Fruit fly (Drosophila melanogaster) S2 (cell line): ENCODE measurements around the gene msn.
A peak's percentile ranks its signal among the peaks of the same experiment; 100 is the strongest.

ENCODE experiments used
- CG8478 ChIP-seq: fragments of >200 bp; optimal IDR thresholded peaks from 2 replicates; lab custom pipeline; 2018
- CTCF ChIP-seq, 2 experiments: fragments of >200 bp; optimal IDR thresholded peaks; 2 replicates each; lab custom pipeline; 2018

Gene msn

DNA sequence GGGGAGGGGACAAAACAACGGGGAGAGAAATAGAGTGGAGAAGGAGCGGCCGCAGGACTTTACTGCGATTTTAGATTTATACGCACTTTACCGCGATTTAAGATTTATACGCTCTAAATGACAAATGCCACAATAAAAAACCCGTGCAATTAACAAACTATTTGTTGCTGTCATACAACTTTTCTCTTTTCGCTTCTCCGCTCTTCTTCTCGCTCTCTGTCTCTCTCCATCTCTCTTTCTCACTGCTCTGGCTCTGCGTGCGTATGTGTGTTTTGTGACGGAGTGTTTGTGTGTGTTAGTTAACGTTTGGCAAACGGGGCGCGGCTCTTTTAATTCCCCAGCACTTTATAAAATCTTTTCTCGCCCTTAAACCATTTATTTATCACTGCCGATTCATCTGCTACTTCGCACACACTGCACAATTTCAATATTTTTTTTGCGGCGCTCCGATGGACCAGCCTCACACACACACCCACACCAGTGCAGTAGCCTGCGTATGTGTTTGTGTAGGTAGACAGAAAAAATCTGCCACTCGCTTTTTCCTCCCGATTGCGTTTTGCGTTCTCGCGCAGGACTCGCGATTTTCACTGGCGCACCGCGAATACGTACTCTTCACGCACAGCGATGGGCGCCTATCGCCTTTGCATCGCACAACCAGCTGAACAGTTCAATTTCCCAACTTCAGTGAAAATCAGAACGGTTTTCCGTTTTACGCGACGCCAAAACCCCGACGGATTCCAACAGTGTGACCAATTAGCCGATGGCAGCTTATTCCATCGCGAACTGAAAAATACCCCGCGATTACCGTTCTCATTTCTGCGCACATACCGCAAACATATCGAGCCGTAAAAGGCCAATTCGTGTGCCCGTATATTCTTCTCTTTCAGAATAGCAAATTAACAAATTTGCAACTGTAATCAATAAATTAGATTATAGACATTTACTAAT, at the start of gene msn:
Gene msn (minus strand): TSS at position 747 of the 948 bp plus-strand sequence.
- TF ChIP-seq CG8478 (no peak), CTCF (optimal IDR thresholded peaks at IDR 0.05; lab: Kevin White, UChicago) (peak in 1 of 2 experiments; percentile 18)

DNA sequence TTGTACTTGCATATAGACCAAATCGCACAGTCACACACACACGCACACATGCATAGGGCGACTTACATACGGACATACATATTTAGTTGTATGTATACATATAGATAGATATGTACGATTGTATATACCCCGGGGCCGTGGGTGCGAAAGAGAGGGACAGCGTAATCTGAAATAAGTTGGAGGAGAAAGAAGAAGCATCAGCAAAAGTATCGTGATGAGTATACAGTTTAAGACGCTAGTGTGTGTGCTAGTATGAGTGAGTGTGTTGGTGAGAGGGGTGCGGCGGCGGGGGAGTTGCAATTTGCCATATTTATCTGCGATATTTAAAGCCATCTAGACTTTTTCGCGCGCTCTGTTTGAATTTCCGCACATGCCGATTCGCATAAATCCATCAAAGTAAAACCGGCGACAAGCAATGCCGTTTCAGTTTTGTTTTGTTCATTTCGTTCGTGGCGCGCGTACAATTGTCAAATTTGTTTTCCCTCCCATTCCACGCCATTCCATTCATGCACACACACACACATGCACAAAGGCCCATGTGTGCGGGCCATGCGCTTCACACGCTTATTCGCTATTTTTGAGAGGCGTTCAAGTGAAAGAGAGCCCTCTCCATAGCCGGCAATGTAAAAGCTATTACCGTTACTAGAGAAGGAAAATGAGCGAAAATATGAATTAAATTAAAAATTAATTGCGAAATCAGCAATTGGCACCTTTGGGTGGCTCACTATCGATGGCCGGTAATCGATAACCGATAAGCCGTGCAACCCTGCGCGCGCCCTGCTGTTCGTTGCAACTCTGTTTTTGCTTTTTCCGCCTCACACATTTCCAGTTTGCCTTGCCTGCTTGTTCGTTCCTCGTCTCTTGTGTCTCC, 48.8 kb upstream of the msn start:
- no peak for TF ChIP-seq CTCF (optimal IDR thresholded peaks at IDR 0.05; lab: Kevin White, UChicago)

DNA sequence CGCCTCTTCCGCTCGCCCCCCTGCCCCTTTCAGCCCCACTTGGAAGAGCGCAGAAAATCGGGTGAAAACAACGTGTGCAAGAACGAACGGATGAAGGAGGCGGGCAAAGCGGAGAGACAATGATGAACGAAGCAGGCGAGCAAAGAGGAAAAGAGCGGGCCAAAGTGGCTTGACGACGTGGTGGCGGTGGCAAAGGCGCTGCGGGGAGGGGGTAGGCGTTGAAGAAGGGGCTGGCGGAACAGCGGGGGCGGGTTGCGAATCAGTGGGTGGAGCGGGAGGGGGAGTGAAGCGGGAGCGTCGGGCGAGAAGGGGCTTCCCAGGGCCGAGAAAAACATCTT, 46.4 kb upstream of the msn start:
- TF ChIP-seq CG8478 (no peak), CTCF (optimal IDR thresholded peaks at IDR 0.05; lab: Kevin White, UChicago) (no peak)

DNA sequence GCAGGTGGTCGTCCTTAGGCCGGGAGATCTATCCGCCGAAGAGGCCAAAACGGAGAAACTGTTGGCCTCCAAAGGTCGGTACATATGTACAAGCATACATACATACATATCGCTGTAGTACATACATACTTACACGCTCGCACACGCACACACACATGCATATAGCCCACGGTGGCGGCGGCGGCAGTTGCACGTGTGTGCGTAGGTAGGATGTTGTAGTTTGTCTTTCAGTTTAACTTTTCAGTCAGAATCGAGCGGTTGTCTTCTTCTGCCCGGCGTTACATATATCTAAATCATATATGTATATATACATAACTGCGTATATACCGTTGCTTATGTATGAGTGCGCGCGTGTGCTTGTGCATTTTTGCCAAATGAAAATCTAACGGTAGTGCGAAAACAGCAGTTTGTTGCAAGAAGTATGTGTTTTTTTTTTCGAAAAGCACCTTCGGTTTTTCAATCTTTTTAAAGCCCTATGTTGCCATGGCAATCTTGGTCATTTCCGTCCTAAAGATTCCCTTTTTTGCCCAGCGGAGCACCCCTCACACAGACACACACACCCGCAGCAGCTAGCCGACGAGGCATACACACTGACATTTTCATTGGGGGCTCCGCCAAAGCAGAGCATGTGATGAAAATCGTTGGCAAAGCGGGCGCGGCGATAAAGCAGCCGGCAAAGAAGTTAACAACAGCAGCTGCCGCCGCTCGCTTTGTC, 45.9 kb upstream of the msn start:
- TF ChIP-seq CTCF (optimal IDR thresholded peaks at IDR 0.05; lab: Kevin White, UChicago) (no peak), CG8478 (no peak)

DNA sequence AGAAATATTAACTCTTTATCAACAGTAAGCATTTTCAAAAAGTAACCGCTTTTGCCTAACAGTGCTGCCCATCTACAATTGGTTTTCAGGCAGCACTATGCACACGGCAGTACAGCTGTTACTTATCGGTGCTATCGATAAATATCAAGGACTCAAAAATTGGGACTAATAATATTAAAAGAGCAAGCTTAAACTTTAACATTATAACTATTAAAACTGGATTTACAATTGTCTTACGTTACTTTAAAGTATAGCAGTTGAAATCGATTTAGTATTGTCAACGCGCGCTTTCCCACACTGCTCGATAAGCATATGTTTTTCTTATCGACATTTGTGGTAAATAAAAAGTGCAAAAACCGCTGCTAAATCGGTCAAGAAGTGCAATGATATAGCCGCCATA, 45.1 kb upstream of the msn start, which contains the start of the genes CG42245 and MEP-1:
Gene CG42245 (plus strand): TSS at position 310 of the 400 bp plus-strand sequence.
Gene MEP-1 (plus strand): TSS at position 310 of the 400 bp plus-strand sequence.
- no peak for TF ChIP-seq CG8478

DNA sequence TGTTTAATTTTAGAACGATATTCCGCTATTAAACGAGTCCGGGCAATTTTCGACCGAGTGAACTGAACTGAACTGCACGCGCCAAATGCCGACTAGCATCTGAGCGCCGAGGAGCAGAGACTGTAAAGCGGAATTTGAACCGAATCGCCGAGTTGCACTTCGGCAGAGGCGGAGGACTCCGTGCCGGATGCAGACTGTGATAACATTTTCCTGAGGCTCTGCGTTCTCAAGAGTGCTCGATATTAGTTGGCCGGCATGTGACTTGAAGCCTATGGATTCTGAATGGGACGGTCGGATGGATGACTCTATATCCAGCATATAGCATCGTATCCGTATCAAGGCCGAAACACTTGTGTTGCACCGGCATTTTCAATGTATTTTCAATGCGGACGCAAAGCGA, 43.6 kb upstream of the msn start, which contains the start of gene Pxn:
Gene Pxn (minus strand): TSS at position 101 of the 400 bp plus-strand sequence.
- TF ChIP-seq CTCF (optimal IDR thresholded peaks at IDR 0.05; lab: Kevin White, UChicago) (no peak), CG8478 (no peak)

DNA sequence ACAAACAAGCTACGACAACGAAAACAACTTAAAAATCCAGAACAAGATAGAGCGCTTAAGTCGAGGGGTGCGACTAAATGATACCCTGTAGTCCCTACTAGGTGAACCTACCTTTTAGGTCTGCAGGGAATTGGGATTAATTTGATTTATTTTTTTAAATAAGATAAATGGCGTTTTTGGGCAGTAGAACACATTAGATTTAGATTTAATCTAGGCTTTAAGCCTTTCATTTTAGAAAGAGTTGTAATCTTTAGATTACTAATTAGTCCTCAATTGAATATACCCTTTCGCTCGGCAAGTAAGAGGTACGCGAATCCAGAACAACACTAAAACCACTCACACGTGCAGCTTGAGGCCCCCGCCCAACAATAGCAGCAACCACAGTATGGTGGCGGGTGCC, 27.9 kb upstream of the msn start:
- TF ChIP-seq CG8478 = no peak
- no peak for TF ChIP-seq CTCF (optimal IDR thresholded peaks at IDR 0.05; lab: Kevin White, UChicago)

DNA sequence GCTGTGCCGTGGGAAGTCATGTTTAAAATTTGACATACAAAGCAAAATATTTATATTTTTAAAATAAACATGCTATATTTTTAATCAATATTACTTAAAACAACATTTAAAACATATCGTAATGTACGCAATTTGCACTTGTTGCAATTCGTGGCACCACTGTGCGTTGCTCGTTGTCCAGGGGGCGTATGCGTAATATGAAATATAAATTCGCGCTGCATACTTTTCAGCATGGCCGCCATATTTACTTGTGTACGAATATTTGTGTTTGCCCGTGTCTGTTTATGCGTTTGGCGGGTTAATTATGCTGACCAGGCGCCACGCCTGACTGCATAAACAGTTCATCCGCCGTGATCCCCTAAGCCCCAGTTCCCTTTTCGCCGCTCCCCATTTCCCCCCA, 22.5 kb upstream of the msn start:
- TF ChIP-seq CTCF (optimal IDR thresholded peaks at IDR 0.05; lab: Kevin White, UChicago) = no peak
- TF ChIP-seq CG8478 = no peak

DNA sequence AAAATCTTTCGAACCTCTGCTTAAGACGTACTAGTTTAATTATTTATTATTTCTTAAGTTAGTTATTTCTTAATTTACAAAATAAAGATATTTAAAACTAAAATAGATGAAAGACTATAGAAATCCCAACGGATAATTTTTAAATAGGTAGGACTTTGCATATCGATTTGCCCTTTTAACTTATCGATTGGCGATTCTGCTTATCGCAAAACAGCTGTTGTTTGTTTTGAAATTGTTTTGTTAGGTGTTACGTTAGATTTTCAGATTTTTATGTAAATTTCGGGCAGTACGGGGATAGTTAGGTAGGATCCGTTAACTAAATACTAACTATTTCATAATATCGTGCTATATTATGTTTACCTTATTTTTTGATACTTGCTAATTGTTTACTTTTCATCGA, 13.8 kb upstream of the msn start, which contains the start of gene CG16986:
Gene CG16986 (plus strand): TSS at position 188 of the 400 bp plus-strand sequence.
- TF ChIP-seq CTCF (optimal IDR thresholded peaks at IDR 0.05; lab: Kevin White, UChicago) = no peak
- TF ChIP-seq CG8478 = no peak

DNA sequence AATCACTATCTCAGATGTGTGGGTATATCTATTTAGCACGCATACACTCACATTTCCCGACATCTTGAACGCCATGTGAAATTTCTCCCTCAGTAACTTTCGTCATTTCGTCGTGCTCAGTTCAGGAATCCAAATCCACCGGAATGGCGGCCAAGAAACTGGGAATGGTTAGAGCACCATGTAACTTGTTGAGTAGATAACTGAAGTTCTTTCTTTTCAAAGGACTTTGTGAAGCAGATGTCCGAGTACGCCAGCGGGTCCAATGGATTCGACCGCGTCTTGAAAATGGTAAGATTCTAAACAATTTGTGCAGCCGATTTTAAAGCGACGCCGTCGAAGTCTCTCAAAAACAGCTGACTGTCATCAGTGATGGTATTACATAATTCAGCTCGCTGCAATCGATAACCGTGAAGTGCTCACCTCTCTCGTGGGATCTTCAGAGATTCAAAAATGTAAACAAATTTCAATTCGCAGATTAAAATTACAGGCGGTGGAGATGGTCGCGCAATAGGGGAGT, 12.9 kb upstream of the msn start, which contains the start of the genes CG16985 and CG12182:
Gene CG16985 (plus strand): TSS at position 84 of the 517 bp plus-strand sequence.
Gene CG12182 (minus strand): TSS at position 366 of the 517 bp plus-strand sequence.
- TF ChIP-seq CTCF (optimal IDR thresholded peaks at IDR 0.05; lab: Kevin White, UChicago) (no peak), CG8478 (no peak)

DNA sequence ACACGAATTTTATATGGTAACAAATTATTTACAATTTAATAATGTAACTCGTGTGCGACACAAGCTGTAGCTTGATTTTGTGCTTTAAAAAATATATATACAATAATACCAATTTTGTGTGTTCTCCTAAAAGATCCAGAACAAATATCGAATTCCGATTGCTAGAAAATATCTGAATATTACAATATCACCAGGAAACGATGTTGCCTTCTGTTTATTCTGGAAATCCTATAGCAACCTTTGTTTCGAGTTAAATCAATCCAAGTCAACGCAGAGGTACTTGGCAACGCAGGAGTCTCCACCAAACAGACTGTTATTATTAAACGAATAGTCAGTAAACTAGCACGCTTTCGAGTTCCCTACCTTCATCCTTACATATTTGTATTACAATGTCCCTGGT, 9.1 kb upstream of the msn start, which contains the start of gene CG16984:
Gene CG16984 (plus strand): TSS at position 301 of the 400 bp plus-strand sequence.
- TF ChIP-seq CTCF (optimal IDR thresholded peaks at IDR 0.05; lab: Kevin White, UChicago) (no peak), CG8478 (no peak)

DNA sequence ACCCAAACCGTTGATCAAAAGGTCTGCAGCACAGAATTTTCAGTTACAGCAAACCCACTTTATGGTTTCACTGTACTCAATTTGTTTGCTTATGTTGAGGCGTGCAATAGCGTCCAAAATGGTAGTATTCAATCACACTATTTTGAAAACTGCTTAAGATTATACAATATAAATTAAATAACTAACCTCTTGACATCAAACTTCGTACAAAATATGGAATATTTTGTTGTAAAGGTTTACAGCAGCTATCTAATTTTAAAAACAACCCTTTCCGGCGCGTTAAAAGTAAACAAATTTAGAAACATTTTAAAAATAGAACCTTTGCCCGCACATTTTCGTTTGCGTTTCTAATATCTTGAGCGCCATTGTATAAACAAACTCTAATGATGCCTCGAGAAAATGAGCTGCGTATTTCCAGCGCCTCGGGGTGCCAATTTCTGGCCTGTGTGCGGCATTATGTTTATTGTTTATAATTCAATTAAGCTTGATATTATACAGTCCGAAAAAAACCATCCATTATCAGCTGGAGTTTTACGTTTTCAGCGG, 4.5 kb upstream of the msn start:
- TF ChIP-seq CTCF (optimal IDR thresholded peaks at IDR 0.05; lab: Kevin White, UChicago) (no peak), CG8478 (no peak)

DNA sequence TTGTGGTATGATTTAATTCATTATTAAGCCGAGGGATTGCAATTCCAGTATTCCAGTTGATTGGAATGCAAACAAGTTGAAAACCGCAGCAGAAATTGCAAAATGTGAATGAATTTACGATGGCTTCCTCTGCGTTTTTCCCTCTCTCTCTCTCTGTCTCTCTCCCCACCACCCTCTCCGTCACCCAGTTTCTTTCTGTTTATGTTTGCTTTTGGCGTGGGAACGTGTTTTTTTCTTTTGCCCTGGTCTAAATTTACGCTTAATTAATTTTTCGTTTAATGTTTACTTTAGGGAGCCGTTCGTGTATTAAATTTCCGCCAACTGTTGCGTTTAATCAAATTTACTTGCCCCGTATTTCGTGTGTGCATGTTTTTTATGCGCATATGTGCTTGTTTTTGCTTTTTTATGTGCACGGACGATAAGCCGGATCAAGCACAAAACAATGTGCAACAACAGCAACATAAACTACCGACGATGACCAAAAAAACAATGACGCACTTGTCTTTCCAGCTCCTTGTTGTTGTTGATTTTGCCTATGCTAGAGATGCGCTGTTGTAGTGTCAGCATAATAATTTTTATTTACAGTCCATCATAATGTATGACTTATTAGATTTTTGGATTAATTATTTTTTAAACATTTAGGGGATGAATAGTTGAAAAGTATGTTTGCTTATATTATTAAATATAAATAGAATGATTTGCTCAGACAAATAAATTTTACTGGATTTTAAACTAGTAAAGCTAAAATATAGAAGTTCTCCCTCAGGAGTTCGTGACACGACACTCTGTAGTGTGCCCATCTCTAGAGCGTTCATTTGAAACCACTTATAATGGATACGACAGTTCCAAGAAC, 3.8 kb upstream of the msn start:
- TF ChIP-seq CTCF (optimal IDR thresholded peaks at IDR 0.05; lab: Kevin White, UChicago) (no peak), CG8478 (no peak)
